Fruit fly (Drosophila melanogaster): ENCODE measurements around the gene CG6055.
A peak's percentile ranks its signal among the peaks of the same experiment; 100 is the strongest.

- TF ChIP-seq CG11617 (GFP tag; optimal IDR thresholded peaks at IDR 0.05) (no peak), tj (GFP tag; optimal IDR thresholded peaks at IDR 0.05) (peak; percentile 19), kay (GFP tag; ENCODE audit: borderline replicate concordance) (no peak), Clk (GFP tag; optimal IDR thresholded peaks at IDR 0.05) (no peak), toe (GFP tag; optimal IDR thresholded peaks at IDR 0.05) (no peak), CG7045 (GFP tag; optimal IDR thresholded peaks at IDR 0.05) (no peak), CG12768 (GFP tag; optimal IDR thresholded peaks at IDR 0.05) (no peak), Crg-1 (GFP tag; optimal IDR thresholded peaks at IDR 0.05) (no peak)
Observed at dm6 chr2L:7438505-7438904, 27.8 kb upstream of the CG6055 start.
